Worm (Caenorhabditis elegans) whole organism, L3 larva: ENCODE measurements around the gene K01A6.4.

Source experiments
- egl-27 ChIP-seq: sonication (generic microtip); optimal IDR thresholded peaks from 4 replicates; lab custom pipeline; 2017; ENCODE audit warnings: missing biosample characterization, missing genetic modification reagents, missing genetic modification characterization
- fkh-10 ChIP-seq: sonication (generic microtip); optimal IDR thresholded peaks from 2 replicates; lab custom pipeline; 2017; ENCODE audit warnings: missing biosample characterization, missing genetic modification reagents, missing genetic modification characterization
- ztf-11 ChIP-seq: fragments of 150-350 bp; optimal IDR thresholded peaks from 2 replicates; lab custom pipeline; 2014; ENCODE audit warnings: missing biosample characterization, missing genetic modification characterization

- TF ChIP-seq ztf-11 (tag; lab: Kevin White, UChicago) (no peak), egl-27 (no peak), fkh-10 (GFP tag; lab: Kevin White, UChicago) (no peak)
These were observed 23.7 kb downstream of the K01A6.4 start for ce11 chrIV:11716414-11716813.
